Worm (Caenorhabditis elegans): Measurements from ENCODE around the gene M02D8.5.
A peak's percentile ranks its signal among the peaks of the same experiment; 100 is the strongest.

DNA sequence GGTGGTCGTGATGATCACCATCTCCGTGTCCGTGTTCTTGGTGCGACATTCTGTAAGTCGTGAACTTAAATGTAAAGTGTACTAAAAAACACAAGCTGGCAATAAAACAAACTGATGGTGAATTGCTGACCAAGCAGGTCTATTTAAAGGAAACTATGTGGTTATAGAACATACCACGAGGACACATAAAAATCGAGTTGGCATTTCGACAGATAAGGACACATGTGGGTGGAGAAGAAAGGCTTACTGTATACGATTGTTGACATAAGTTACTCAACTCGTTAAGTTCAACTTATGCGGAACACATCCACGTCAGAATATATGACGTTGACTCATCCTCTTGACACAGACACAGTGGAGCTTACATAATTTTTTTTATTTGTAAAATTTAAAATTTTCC, 42.5 kb downstream of the M02D8.5 start, which contains the start of gene F53A9.8:
- TF ChIP-seq nhr-23 (tag; optimal IDR thresholded peaks at IDR 0.05), result no peak
- no peak for TF ChIP-seq ztf-4 (tag; optimal IDR thresholded peaks at IDR 0.05)
- peak; percentile 41 for TF ChIP-seq fos-1 (tag; optimal IDR thresholded peaks at IDR 0.05)
- no peak for TF ChIP-seq mdl-1 (tag; optimal IDR thresholded peaks at IDR 0.05)
- TF ChIP-seq unc-62 (GFP tag; optimal IDR thresholded peaks at IDR 0.05), result no peak
- no peak for TF ChIP-seq snpc-4 (tag; optimal IDR thresholded peaks at IDR 0.05)
- no peak for TF ChIP-seq ztf-11 (tag; optimal IDR thresholded peaks at IDR 0.05)
- TF ChIP-seq ceh-82 (tag; optimal IDR thresholded peaks at IDR 0.05), result no peak
- no peak for TF ChIP-seq ZK546.5 (tag; optimal IDR thresholded peaks at IDR 0.05)
- no peak for TF ChIP-seq ama-1 (optimal IDR thresholded peaks at IDR 0.05)
